Worm (Caenorhabditis elegans): Measurements from ENCODE around the gene Y45G12B.3.

DNA sequence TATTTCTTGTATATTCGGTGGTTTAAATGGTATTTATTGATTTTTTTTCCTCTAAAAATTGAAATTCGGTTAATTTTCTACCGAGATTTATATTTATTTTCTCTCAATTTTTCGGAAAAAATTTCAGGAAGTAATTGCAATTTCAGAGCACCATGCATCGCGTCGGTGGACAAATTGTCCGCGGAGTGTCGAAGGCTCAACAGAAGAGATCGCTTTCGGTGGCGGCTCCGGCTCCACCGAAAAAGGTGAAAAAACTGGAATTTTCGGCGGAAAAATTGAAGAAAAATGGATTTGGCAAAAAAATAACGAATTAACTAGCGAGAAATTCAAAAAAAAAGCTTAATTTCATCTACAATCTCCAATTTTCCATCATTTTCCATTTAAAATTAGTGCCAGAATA, 2.8 kb upstream of the Y45G12B.3 start, which contains the start of gene nuo-5:
- TF ChIP-seq dpl-1 (GFP tag; optimal IDR thresholded peaks at IDR 0.05) (no peak), php-3 (GFP tag; IDR thresholded peaks at IDR 0.05) (no peak), fos-1 (tag; optimal IDR thresholded peaks at IDR 0.05) (no peak), dmd-8 (GFP tag; IDR thresholded peaks at IDR 0.05) (no peak), ceh-82 (tag; optimal IDR thresholded peaks at IDR 0.05) (no peak), pha-4 (GFP tag; IDR thresholded peaks at IDR 0.05) (0 out of 2 replicates have a peak, but pooled peaks have one; percentile 27), pha-4 (tag; optimal IDR thresholded peaks at IDR 0.05) (no peak), ztf-11 (tag; optimal IDR thresholded peaks at IDR 0.05) (no peak), lin-39 (tag; optimal IDR thresholded peaks at IDR 0.05) (no peak), nhr-237 (tag; optimal IDR thresholded peaks at IDR 0.05) (no peak), F49E8.2 (tag; optimal IDR thresholded peaks at IDR 0.05; ENCODE audit: borderline replicate concordance) (no peak), nhr-10 (tag; optimal IDR thresholded peaks at IDR 0.05) (no peak), madf-5 (GFP tag; IDR thresholded peaks at IDR 0.05) (no peak), lin-13 (GFP tag; optimal IDR thresholded peaks at IDR 0.05) (no peak), nhr-102 (tag; optimal IDR thresholded peaks at IDR 0.05) (no peak)
